Fruit fly (Drosophila melanogaster): ENCODE data around the gene CG11403.
A peak's percentile ranks its signal among the peaks of the same experiment; 100 is the strongest.

Gene CG11403

DNA sequence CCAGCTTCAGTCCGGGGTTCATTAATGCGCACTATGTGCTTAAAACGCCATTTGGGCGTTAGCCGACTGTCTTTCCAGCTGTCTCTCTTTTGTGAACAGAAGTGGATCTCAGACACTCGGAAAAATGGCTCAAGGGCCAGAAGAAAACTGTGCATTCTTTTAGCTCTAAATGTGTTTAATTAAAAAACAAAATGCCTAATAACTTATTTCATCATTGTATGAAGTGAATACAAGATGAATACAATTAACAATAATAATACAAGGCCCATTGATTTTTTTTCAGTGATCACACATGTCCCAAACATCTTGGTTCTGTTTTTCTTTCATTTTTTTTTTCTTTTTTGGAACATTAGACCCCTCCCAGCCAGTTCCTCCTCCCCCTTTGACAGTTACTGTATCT, 33.2 kb upstream of the CG11403 start (continued):
- no peak for TF ChIP-seq cas (GFP tag; IDR thresholded peaks at IDR 0.05)
- TF ChIP-seq CG7928 (GFP tag; optimal IDR thresholded peaks at IDR 0.05), result no peak
- no peak for TF ChIP-seq kah (GFP tag; optimal IDR thresholded peaks at IDR 0.05)
- no peak for TF ChIP-seq Gug (GFP tag; IDR thresholded peaks at IDR 0.05)
- peak; percentile 43; the same call in 1 of the 2 replicates for TF ChIP-seq klu (GFP tag; IDR thresholded peaks at IDR 0.05)
- TF ChIP-seq Hr3 (GFP tag; optimal IDR thresholded peaks at IDR 0.05), result peak; percentile 54
- TF ChIP-seq CG6272 (GFP tag; IDR thresholded peaks at IDR 0.05), result peak; percentile 39; the same call in 1 of the 2 replicates
- no peak for TF ChIP-seq ro (GFP tag; IDR thresholded peaks at IDR 0.05)
- TF ChIP-seq CG6689 (GFP tag; IDR thresholded peaks at IDR 0.05), result peak; percentile 31; the same call in 1 of the 2 replicates
- peak; percentile 61 for TF ChIP-seq Rfx (GFP tag; IDR thresholded peaks at IDR 0.05)
- no peak for TF ChIP-seq tll (GFP tag; optimal IDR thresholded peaks at IDR 0.05)
- peak; percentile 48 for TF ChIP-seq CG8388 (GFP tag; optimal IDR thresholded peaks at IDR 0.05)
- no peak for TF ChIP-seq sd (tag; optimal IDR thresholded peaks at IDR 0.05)
- TF ChIP-seq ftz-f1 (GFP tag; optimal IDR thresholded peaks at IDR 0.05), result no peak
- peak; percentile 38 for TF ChIP-seq CG9727 (GFP tag; optimal IDR thresholded peaks at IDR 0.05)
- TF ChIP-seq dysf (GFP tag; IDR thresholded peaks at IDR 0.05), result peak; percentile 72
- no peak for TF ChIP-seq vfl (GFP tag; optimal IDR thresholded peaks at IDR 0.05)
- TF ChIP-seq rib (GFP tag; IDR thresholded peaks at IDR 0.05), result no peak
- no peak for TF ChIP-seq NFAT (GFP tag; IDR thresholded peaks at IDR 0.05)
- no peak for TF ChIP-seq CG11398 (GFP tag; optimal IDR thresholded peaks at IDR 0.05)
- 0 out of 3 replicates have a peak, but pooled peaks have one; percentile 39 for TF ChIP-seq CG7357 (GFP tag; IDR thresholded peaks at IDR 0.05)
- TF ChIP-seq BtbVII (GFP tag; optimal IDR thresholded peaks at IDR 0.05), result peak; percentile 18
- no peak for TF ChIP-seq CG12104 (GFP tag; optimal IDR thresholded peaks at IDR 0.05)
- peak; percentile 5 for TF ChIP-seq Myb (GFP tag; optimal IDR thresholded peaks at IDR 0.05)
- peak; percentile 13 for TF ChIP-seq Vsx1 (GFP tag; optimal IDR thresholded peaks at IDR 0.05)
- no peak for TF ChIP-seq twi (tag; optimal IDR thresholded peaks at IDR 0.05)
- peak; percentile 59 for TF ChIP-seq NC2β (GFP tag; optimal IDR thresholded peaks at IDR 0.05)
- TF ChIP-seq CG8281 (tag; optimal IDR thresholded peaks at IDR 0.05), result no peak
- no peak for TF ChIP-seq Hr39 (optimal IDR thresholded peaks at IDR 0.05)
- peak; percentile 76 for TF ChIP-seq mam (GFP tag; optimal IDR thresholded peaks at IDR 0.05)
- no peak for TF ChIP-seq Lim3 (GFP tag; IDR thresholded peaks at IDR 0.05)
- TF ChIP-seq Dll (GFP tag; IDR thresholded peaks at IDR 0.05; ENCODE audit: partially characterized antibody), result no peak
- TF ChIP-seq CG4282 (GFP tag; optimal IDR thresholded peaks at IDR 0.05), result no peak
- peak; percentile 4 for TF ChIP-seq Side (GFP tag; optimal IDR thresholded peaks at IDR 0.05)
- TF ChIP-seq Blimp-1 (GFP tag; optimal IDR thresholded peaks at IDR 0.05), result peak; percentile 75
- TF ChIP-seq psq (GFP tag; optimal IDR thresholded peaks at IDR 0.05), result no peak
- TF ChIP-seq CG30403 (GFP tag; optimal IDR thresholded peaks at IDR 0.05), result peak; percentile 60
- TF ChIP-seq Dp (GFP tag; optimal IDR thresholded peaks at IDR 0.05), result no peak
- TF ChIP-seq zf30C (GFP tag; optimal IDR thresholded peaks at IDR 0.05), result no peak
- TF ChIP-seq Mad (GFP tag; optimal IDR thresholded peaks at IDR 0.05), result no peak
- no peak for TF ChIP-seq repo (GFP tag; optimal IDR thresholded peaks at IDR 0.05)
- TF ChIP-seq chm (GFP tag; IDR thresholded peaks at IDR 0.05), result no peak
- TF ChIP-seq btn (GFP tag; optimal IDR thresholded peaks at IDR 0.05), result peak; percentile 3
- TF ChIP-seq gcm2 (GFP tag; optimal IDR thresholded peaks at IDR 0.05), result no peak
- TF ChIP-seq CG3847 (GFP tag; IDR thresholded peaks at IDR 0.05), result peak; percentile 31; the same call in 1 of the 2 replicates
- no peak for TF ChIP-seq tna (GFP tag; IDR thresholded peaks at IDR 0.05; ENCODE audit: partially characterized antibody)
- peak; percentile 7 for TF ChIP-seq pb (GFP tag; optimal IDR thresholded peaks at IDR 0.05)
- TF ChIP-seq z (GFP tag; IDR thresholded peaks at IDR 0.05), result no peak
- no peak for TF ChIP-seq CG12744 (GFP tag; optimal IDR thresholded peaks at IDR 0.05)
- peak; percentile 74 for TF ChIP-seq lab (GFP tag; optimal IDR thresholded peaks at IDR 0.05)
- peak; percentile 52 for TF ChIP-seq CG13424 (tag; optimal IDR thresholded peaks at IDR 0.05)
- TF ChIP-seq CkIIα-i1 (GFP tag; IDR thresholded peaks at IDR 0.05), result no peak
- peak; percentile 30 for TF ChIP-seq eyg (GFP tag; optimal IDR thresholded peaks at IDR 0.05)
